Fruit fly (Drosophila melanogaster) whole organism, embryonic: ENCODE results near the gene CG17234.
A peak's percentile ranks its signal among the peaks of the same experiment; 100 is the strongest.

Experiments
- Awh ChIP-seq: fragments of 200-800 bp; sonication (Bioruptor generic); IDR thresholded peaks from 2 replicates; pipeline ENCODE4, ENCODE4 v1.3.6; 2022; ENCODE audit warnings: missing biosample characterization, missing genetic modification characterization
- B-H2 ChIP-seq: fragments of 200-800 bp; sonication (Bioruptor generic); optimal IDR thresholded peaks from 2 replicates; lab custom pipeline; 2018; ENCODE audit warnings: missing biosample characterization, mild to moderate bottlenecking, missing genetic modification characterization
- Blimp-1 ChIP-seq: fragments of 200-800 bp; sonication (Bioruptor generic); optimal IDR thresholded peaks from 3 replicates; lab custom pipeline; 2018; ENCODE audit warnings: missing biosample characterization, missing genetic modification characterization, mild to moderate bottlenecking, moderate library complexity, missing genetic modification reagents
- CG10209 ChIP-seq: fragments of 200-800 bp; sonication (Bioruptor generic); optimal IDR thresholded peaks from 3 replicates; lab custom pipeline; 2017; ENCODE audit warnings: missing biosample characterization, mild to moderate bottlenecking, missing genetic modification characterization, missing genetic modification reagents
- CG11093 ChIP-seq: fragments of 200-800 bp; sonication (Bioruptor generic); IDR thresholded peaks from 3 replicates; pipeline ENCODE4 v1.3.6; 2022; ENCODE audit warnings: missing biosample characterization, missing genetic modification characterization
- CG12769 ChIP-seq: fragments of 200-800 bp; sonication (Bioruptor generic); optimal IDR thresholded peaks from 2 replicates; lab custom pipeline; 2019; ENCODE audit warnings: missing biosample characterization, mild to moderate bottlenecking, missing genetic modification characterization, moderate library complexity
- CG13894 ChIP-seq: fragments of 200-800 bp; sonication (Bioruptor generic); optimal IDR thresholded peaks from 3 replicates; lab custom pipeline; 2018; ENCODE audit warnings: missing biosample characterization, mild to moderate bottlenecking, missing genetic modification characterization, moderate library complexity
- CG15696 ChIP-seq: fragments of 200-800 bp; sonication (Bioruptor generic); optimal IDR thresholded peaks from 2 replicates; lab custom pipeline; 2019; ENCODE audit warnings: missing biosample characterization, mild to moderate bottlenecking, missing genetic modification characterization, moderate library complexity
- CG16779 ChIP-seq: fragments of 200-800 bp; sonication (Bioruptor generic); IDR thresholded peaks from 2 replicates; pipeline ENCODE4 v1.3.6; 2022; ENCODE audit warnings: missing biosample characterization, missing genetic modification characterization
- CG16863 ChIP-seq: fragments of 200-800 bp; sonication (Bioruptor generic); optimal IDR thresholded peaks from 3 replicates; lab custom pipeline; 2016; ENCODE audit warnings: missing biosample characterization, missing genetic modification characterization
- CG17359 ChIP-seq: fragments of 200-800 bp; sonication (Bioruptor generic); optimal IDR thresholded peaks from 3 replicates; lab custom pipeline; 2018; ENCODE audit warnings: missing biosample characterization, mild to moderate bottlenecking, missing genetic modification characterization, moderate library complexity
- CG18011 ChIP-seq: fragments of 200-800 bp; sonication (Bioruptor generic); optimal IDR thresholded peaks from 2 replicates; lab custom pipeline; 2017; ENCODE audit warnings: missing biosample characterization, missing genetic modification characterization, mild to moderate bottlenecking, moderate library complexity, missing genotype
- CG31388 ChIP-seq: fragments of 200-800 bp; sonication (Bioruptor generic); optimal IDR thresholded peaks from 2 replicates; lab custom pipeline; 2016; ENCODE audit warnings: missing biosample characterization, missing genetic modification characterization
- CG32532 ChIP-seq: fragments of 200-800 bp; sonication (Bioruptor generic); IDR thresholded peaks from 2 replicates; pipeline ENCODE4 v1.3.6; 2022; ENCODE audit warnings: missing biosample characterization, missing genetic modification characterization
- CG7745 ChIP-seq: fragments of 200-800 bp; sonication (Bioruptor generic); optimal IDR thresholded peaks from 2 replicates; lab custom pipeline; 2018; ENCODE audit warnings: missing biosample characterization, mild to moderate bottlenecking, missing genetic modification characterization, moderate library complexity
- CG8765 ChIP-seq: fragments of 200-800 bp; sonication (Bioruptor generic); IDR thresholded peaks from 2 replicates; pipeline ENCODE4 v1.3.6; 2022; ENCODE audit warnings: missing biosample characterization, missing genetic modification characterization
- CG8944 ChIP-seq: fragments of 200-800 bp; sonication (Bioruptor generic); optimal IDR thresholded peaks from 3 replicates; lab custom pipeline; 2016; ENCODE audit warnings: missing biosample characterization, missing genetic modification characterization
- Deaf1 ChIP-seq: fragments of 200-800 bp; optimal IDR thresholded peaks from 3 replicates; lab custom pipeline; 2019; ENCODE audit warnings: missing biosample characterization, mild to moderate bottlenecking, missing genetic modification characterization, moderate library complexity
- Dip2 ChIP-seq: fragments of 200-800 bp; sonication (Bioruptor generic); IDR thresholded peaks from 2 replicates; pipeline ENCODE4 v1.3.6; 2022; ENCODE audit warnings: missing biosample characterization, missing genetic modification characterization
- Dll ChIP-seq: fragments of 200-800 bp; sonication (Bioruptor generic); IDR thresholded peaks from 4 replicates; pipeline ENCODE4 v1.3.6; 2022; ENCODE audit warnings: missing biosample characterization, missing genetic modification characterization; ENCODE audit not compliant: partially characterized antibody
- H15 ChIP-seq: fragments of 200-800 bp; sonication (Bioruptor generic); IDR thresholded peaks from 3 replicates; pipeline ENCODE4 v1.3.6; 2022; ENCODE audit warnings: missing biosample characterization, missing genetic modification characterization
- Hey ChIP-seq: fragments of 200-800 bp; sonication (Bioruptor generic); optimal IDR thresholded peaks from 3 replicates; lab custom pipeline; 2018; ENCODE audit warnings: missing biosample characterization, mild to moderate bottlenecking, missing genetic modification characterization
- MTF-1 ChIP-seq: fragments of 200-800 bp; sonication (Bioruptor generic); optimal IDR thresholded peaks from 2 replicates; lab custom pipeline; 2018; ENCODE audit warnings: missing biosample characterization, mild to moderate bottlenecking, missing genetic modification characterization, borderline replicate concordance
- Mad ChIP-seq: fragments of 200-800 bp; sonication (Bioruptor generic); optimal IDR thresholded peaks from 2 replicates; lab custom pipeline; 2016; ENCODE audit warnings: missing biosample characterization, missing genetic modification characterization
- Max ChIP-seq: fragments of 200-800 bp; sonication (Bioruptor generic); optimal IDR thresholded peaks from 2 replicates; lab custom pipeline; 2016; ENCODE audit warnings: missing biosample characterization, mild to moderate bottlenecking, missing genetic modification characterization
- Side ChIP-seq: fragments of 200-800 bp; sonication (Bioruptor generic); optimal IDR thresholded peaks from 2 replicates; lab custom pipeline; 2016; ENCODE audit warnings: missing biosample characterization, missing genetic modification characterization
- Ssrp ChIP-seq: fragments of 200-800 bp; sonication (Bioruptor generic); optimal IDR thresholded peaks from 2 replicates; lab custom pipeline; 2018; ENCODE audit warnings: missing biosample characterization, mild to moderate bottlenecking, missing genetic modification characterization, moderate library complexity
- Stat92E ChIP-seq, 3 experiments: fragments of >200 bp in 2 of 3; fragments of 200-800 bp in 1 of 3; sonication (Bioruptor generic) in 1 of 3; optimal IDR thresholded peaks; 2 replicates each; lab custom pipeline; 2017 to 2019; ENCODE audit warnings: missing biosample characterization in 3 of 3, missing genetic modification characterization in 3 of 3, mild to moderate bottlenecking in 1 of 3, moderate library complexity in 1 of 3
- Tbp ChIP-seq: fragments of >200 bp; optimal IDR thresholded peaks from 2 replicates; lab custom pipeline; 2018; ENCODE audit warnings: missing biosample characterization, missing genetic modification characterization
- amos ChIP-seq: fragments of 200-800 bp; sonication (Bioruptor generic); IDR thresholded peaks from 2 replicates; pipeline ENCODE4 v1.3.6; 2022; ENCODE audit warnings: missing biosample characterization, missing genetic modification characterization; ENCODE audit not compliant: partially characterized antibody
- ap ChIP-seq: fragments of 200-800 bp; sonication (Bioruptor generic); IDR thresholded peaks from 2 replicates; pipeline ENCODE4 v1.3.6; 2022; ENCODE audit warnings: missing biosample characterization, missing genetic modification characterization
- chm ChIP-seq: fragments of 200-800 bp; sonication (Bioruptor generic); IDR thresholded peaks from 2 replicates; pipeline ENCODE4 v1.3.6; 2022; ENCODE audit warnings: missing biosample characterization, missing genetic modification characterization
- crol ChIP-seq: fragments of 200-800 bp; sonication (Bioruptor generic); IDR thresholded peaks from 2 replicates; pipeline ENCODE4 v1.3.6; 2022; ENCODE audit warnings: missing biosample characterization, missing genetic modification characterization
- da ChIP-seq: fragments of 200-800 bp; sonication (Bioruptor generic); optimal IDR thresholded peaks from 2 replicates; lab custom pipeline; 2016; ENCODE audit warnings: missing biosample characterization, missing genetic modification characterization
- dati ChIP-seq: fragments of 200-800 bp; sonication (Bioruptor generic); IDR thresholded peaks from 2 replicates; pipeline ENCODE4 v1.3.6; 2022; ENCODE audit warnings: missing biosample characterization, missing genetic modification characterization
- emc ChIP-seq: fragments of 200-800 bp; sonication (Bioruptor generic); optimal IDR thresholded peaks from 2 replicates; lab custom pipeline; 2016; ENCODE audit warnings: missing biosample characterization, missing genetic modification characterization
- exex ChIP-seq: fragments of 200-800 bp; sonication (Bioruptor generic); optimal IDR thresholded peaks from 4 replicates; lab custom pipeline; 2018; ENCODE audit warnings: missing biosample characterization, mild to moderate bottlenecking, missing genetic modification characterization, moderate library complexity
- fd3F ChIP-seq: fragments of 200-800 bp; sonication (Bioruptor generic); optimal IDR thresholded peaks from 2 replicates; lab custom pipeline; 2018; ENCODE audit warnings: missing biosample characterization, mild to moderate bottlenecking, missing genetic modification characterization, moderate library complexity
- ham ChIP-seq: fragments of 200-800 bp; sonication (Bioruptor generic); IDR thresholded peaks from 2 replicates; pipeline ENCODE4 v1.3.6; 2022; ENCODE audit warnings: missing biosample characterization, missing genetic modification characterization
- lbe ChIP-seq: fragments of 200-800 bp; sonication (Bioruptor generic); optimal IDR thresholded peaks from 2 replicates; lab custom pipeline; 2016; ENCODE audit warnings: missing biosample characterization, mild to moderate bottlenecking, missing genetic modification characterization
- lola ChIP-seq, 3 experiments: fragments of >200 bp in 2 of 3; fragments of 200-800 bp in 1 of 3; sonication (Bioruptor generic) in 1 of 3; optimal IDR thresholded peaks; 2 replicates each; lab custom pipeline; 2017 to 2019; ENCODE audit warnings: missing biosample characterization in 3 of 3, missing genetic modification characterization in 3 of 3, mild to moderate bottlenecking in 1 of 3, moderate library complexity in 1 of 3
- nmo ChIP-seq: fragments of 200-800 bp; sonication (Bioruptor generic); optimal IDR thresholded peaks from 2 replicates; lab custom pipeline; 2018; ENCODE audit warnings: missing biosample characterization, mild to moderate bottlenecking, missing genetic modification characterization, moderate library complexity
- nom ChIP-seq: fragments of 200-800 bp; sonication (Bioruptor generic); optimal IDR thresholded peaks from 2 replicates; lab custom pipeline; 2017; ENCODE audit warnings: missing biosample characterization, missing genetic modification characterization, mild to moderate bottlenecking, moderate library complexity, missing genetic modification reagents
- sc ChIP-seq, 3 experiments: fragments of >200 bp in 2 of 3; fragments of 200-800 bp in 1 of 3; sonication (Bioruptor generic) in 1 of 3; optimal IDR thresholded peaks; 2 replicates in 2 of 3; 3 replicates in 1 of 3; lab custom pipeline; 2017; ENCODE audit warnings: mild to moderate bottlenecking in 1 of 3, missing biosample characterization in 1 of 3, missing genetic modification characterization in 1 of 3, missing genetic modification reagents in 1 of 3
- sd ChIP-seq: fragments of 200-800 bp; sonication (Bioruptor generic); optimal IDR thresholded peaks from 3 replicates; lab custom pipeline; 2018; ENCODE audit warnings: missing biosample characterization, mild to moderate bottlenecking, missing genetic modification characterization, moderate library complexity
- sens ChIP-seq: fragments of 200-800 bp; sonication (Bioruptor generic); peaks from one replicate; lab custom pipeline; 2016; ENCODE audit warnings: missing biosample characterization, missing genetic modification characterization
- sna ChIP-seq: fragments of 200-800 bp; sonication (Bioruptor generic); IDR thresholded peaks from 2 replicates; pipeline ENCODE4 v1.3.6; 2022; ENCODE audit warnings: missing biosample characterization, missing genetic modification characterization; ENCODE audit not compliant: partially characterized antibody
- toy ChIP-seq: fragments of 200-800 bp; sonication (Bioruptor generic); IDR thresholded peaks from 2 replicates; pipeline ENCODE4 v1.3.6; 2022; ENCODE audit warnings: missing biosample characterization, missing genetic modification characterization
- usp ChIP-seq: fragments of >200 bp; optimal IDR thresholded peaks from 2 replicates; lab custom pipeline; 2017; ENCODE audit warnings: missing biosample characterization, missing genetic modification characterization
- zen2 ChIP-seq: fragments of 200-800 bp; sonication (Bioruptor generic); IDR thresholded peaks from 3 replicates; pipeline ENCODE4 v1.3.6; 2022; ENCODE audit warnings: missing biosample characterization, missing genetic modification characterization; ENCODE audit not compliant: partially characterized antibody

CG17234 gene

dm6 chr2L:2214004-2214403 is 38.8 kb upstream of the CG17234 start, which contains the start of the genes Uch and CG34174 (continued):
- TF ChIP-seq sna (GFP tag; lab: Robert Waterston, UW): peak; percentile 79
- TF ChIP-seq CG8765 (GFP tag; lab: Robert Waterston, UW): no peak
- no peak for TF ChIP-seq usp (GFP tag; lab: Kevin White, UChicago)
- TF ChIP-seq crol (GFP tag; lab: Robert Waterston, UW): no peak
- TF ChIP-seq dati (GFP tag; lab: Robert Waterston, UW): no peak
- peak in 1 of 3 experiments; percentile 23 for TF ChIP-seq Stat92E (GFP tag; optimal IDR thresholded peaks at IDR 0.05; lab: Kevin White, UChicago)
- TF ChIP-seq amos (GFP tag; lab: Robert Waterston, UW): peak; percentile 67; the same call in 1 of the 2 replicates
- no peak for TF ChIP-seq CG7745 (tag; lab: Kevin White, UChicago)
- no peak for TF ChIP-seq H15 (GFP tag; lab: Robert Waterston, UW)
- TF ChIP-seq MTF-1 (GFP tag; lab: Kevin White, UChicago): no peak
- TF ChIP-seq emc (GFP tag; lab: Kevin White, UChicago): no peak
- TF ChIP-seq sens: peak; percentile 81
- no peak for TF ChIP-seq CG17359 (tag; lab: Kevin White, UChicago)
- TF ChIP-seq CG16779 (GFP tag; lab: Robert Waterston, UW): no peak
- no peak for TF ChIP-seq da (GFP tag; lab: Kevin White, UChicago)
- peak; percentile 1 for TF ChIP-seq CG15696 (tag; lab: Kevin White, UChicago)
- TF ChIP-seq toy (GFP tag; lab: Robert Waterston, UW): no peak
- no peak for TF ChIP-seq CG11093
- no peak for TF ChIP-seq Mad (GFP tag; lab: Kevin White, UChicago)
- TF ChIP-seq Dll (GFP tag; lab: Robert Waterston, UW): peak; percentile 82
- TF ChIP-seq ham (GFP tag; lab: Robert Waterston, UW): no peak
- TF ChIP-seq fd3F: no peak
- TF ChIP-seq CG13894 (tag; lab: Kevin White, UChicago): peak; percentile 61
- TF ChIP-seq Ssrp: no peak
- TF ChIP-seq Blimp-1 (GFP tag; lab: Kevin White, UChicago): no peak
- no peak for TF ChIP-seq sc (optimal IDR thresholded peaks at IDR 0.05; lab: Kevin White, UChicago)
- TF ChIP-seq sc (GFP tag; optimal IDR thresholded peaks at IDR 0.05; lab: Kevin White, UChicago): no peak
- peak; percentile 43 for TF ChIP-seq lbe (GFP tag; lab: Kevin White, UChicago)
- TF ChIP-seq Max (GFP tag; lab: Kevin White, UChicago): peak; percentile 20
- TF ChIP-seq sd (tag; lab: Kevin White, UChicago): no peak
- no peak for TF ChIP-seq CG18011 (GFP tag; lab: Kevin White, UChicago)
- TF ChIP-seq lola (GFP tag; optimal IDR thresholded peaks at IDR 0.05; lab: Kevin White, UChicago): peak in 1 of 3 experiments; percentile 32
- TF ChIP-seq CG31388 (GFP tag; lab: Kevin White, UChicago): no peak
- no peak for TF ChIP-seq chm (GFP tag; lab: Robert Waterston, UW)
- TF ChIP-seq Tbp (GFP tag; lab: Kevin White, UChicago): no peak
- TF ChIP-seq Deaf1 (tag; lab: Kevin White, UChicago): no peak
- no peak for TF ChIP-seq Awh (GFP tag; lab: Robert Waterston, UW)
- no peak for TF ChIP-seq CG10209 (GFP tag; lab: Kevin White, UChicago)
- TF ChIP-seq CG16863: no peak
- no peak for TF ChIP-seq CG32532
- TF ChIP-seq Side (GFP tag; lab: Kevin White, UChicago): no peak
- TF ChIP-seq CG12769 (tag; lab: Kevin White, UChicago): no peak
- TF ChIP-seq zen2 (GFP tag; lab: Robert Waterston, UW): peak; percentile 65; the same call in 2 of the 3 replicates
- TF ChIP-seq ap: no peak
- peak; percentile 15 for TF ChIP-seq exex (tag; lab: Kevin White, UChicago)
- TF ChIP-seq nom: no peak
- peak; percentile 38 for TF ChIP-seq B-H2
- no peak for TF ChIP-seq Dip2 (GFP tag; lab: Robert Waterston, UW)
- TF ChIP-seq CG8944 (GFP tag; lab: Kevin White, UChicago): no peak
- TF ChIP-seq nmo (GFP tag; lab: Kevin White, UChicago): peak; percentile 71
- TF ChIP-seq Hey (tag; lab: Kevin White, UChicago): no peak
